Worm (Caenorhabditis elegans) whole organism, L1 larva: ENCODE data around the gene bath-21.

Source experiments
- C04F5.9 ChIP-seq: sonication (generic microtip); optimal IDR thresholded peaks from 2 replicates; lab custom pipeline; 2016; ENCODE audit warnings: missing genetic modification characterization, missing compliant biosample characterization
- C16A3.4 ChIP-seq: fragments of 150-350 bp; optimal IDR thresholded peaks from 2 replicates; lab custom pipeline; 2014; ENCODE audit warnings: missing biosample characterization, missing genetic modification characterization
- alr-1 ChIP-seq: fragments of 200-800 bp; sonication (Bioruptor generic); optimal IDR thresholded peaks from 2 replicates; lab custom pipeline; 2018; ENCODE audit warnings: borderline replicate concordance, mild to moderate bottlenecking, missing genetic modification characterization, missing compliant biosample characterization
- ama-1 ChIP-seq: fragments of 150-350 bp; optimal IDR thresholded peaks from 2 replicates; lab custom pipeline; 2014
- ceh-63 ChIP-seq: fragments of 200-800 bp; sonication (Bioruptor generic); optimal IDR thresholded peaks from 2 replicates; lab custom pipeline; 2018; ENCODE audit warnings: mild to moderate bottlenecking, missing genetic modification characterization, missing compliant biosample characterization
- ceh-8 ChIP-seq: fragments of 200-800 bp; sonication (Bioruptor generic); optimal IDR thresholded peaks from 2 replicates; lab custom pipeline; 2018; ENCODE audit warnings: mild to moderate bottlenecking, missing genetic modification characterization, moderate library complexity, missing compliant biosample characterization
- ceh-82 ChIP-seq, 3 experiments: fragments of 150-350 bp in 1 of 3; sonication (generic microtip) in 2 of 3; optimal IDR thresholded peaks; 2 replicates each; lab custom pipeline; 2014 to 2017; ENCODE audit warnings: missing biosample characterization in 3 of 3, missing genetic modification characterization in 3 of 3
- ceh-88 ChIP-seq: fragments of 200-800 bp; sonication (Bioruptor generic); IDR thresholded peaks from 2 replicates; pipeline ENCODE4 v1.3.6; 2022; ENCODE audit warnings: missing genetic modification characterization, missing compliant biosample characterization
- ceh-90 ChIP-seq: sonication (generic microtip); optimal IDR thresholded peaks from 2 replicates; lab custom pipeline; 2016; ENCODE audit warnings: missing genetic modification characterization, missing compliant biosample characterization
- ces-1 ChIP-seq: fragments of 150-350 bp; optimal IDR thresholded peaks from 2 replicates; lab custom pipeline; 2014; ENCODE audit warnings: missing biosample characterization, missing genetic modification reagents, missing genetic modification characterization
- dpl-1 ChIP-seq, 3 experiments: fragments of 150-350 bp in 2 of 3; sonication (generic microtip) in 1 of 3; optimal IDR thresholded peaks; 2 replicates each; lab custom pipeline; 2014 to 2017; ENCODE audit warnings: missing biosample characterization in 3 of 3, missing genetic modification characterization in 3 of 3, missing genetic modification reagents in 3 of 3
- dsc-1 ChIP-seq: sonication (generic microtip); optimal IDR thresholded peaks from 2 replicates; lab custom pipeline; 2016; ENCODE audit warnings: mild to moderate bottlenecking, missing genetic modification characterization, missing compliant biosample characterization
- efl-1 ChIP-seq, 4 experiments: fragments of 150-350 bp; optimal IDR thresholded peaks in 3 of 4; peaks in 1 of 4; 1 replicate in 1 of 4; 2 replicates in 3 of 4; lab custom pipeline; 2014; ENCODE audit warnings: missing biosample characterization in 2 of 4, missing genetic modification characterization in 2 of 4, missing genetic modification reagents in 2 of 4
- egl-27 ChIP-seq, 2 experiments: fragments of 150-350 bp in 1 of 2; sonication (generic microtip); optimal IDR thresholded peaks; 3 replicates each; lab custom pipeline; 2017 to 2018; ENCODE audit warnings: missing biosample characterization in 2 of 2, missing genetic modification characterization in 2 of 2, missing genetic modification reagents in 2 of 2
- fkh-10 ChIP-seq: sonication (generic microtip); optimal IDR thresholded peaks from 2 replicates; lab custom pipeline; 2017; ENCODE audit warnings: missing biosample characterization, missing genetic modification reagents, missing genetic modification characterization
- fkh-4 ChIP-seq: sonication (generic microtip); optimal IDR thresholded peaks from 2 replicates; lab custom pipeline; 2016; ENCODE audit warnings: missing compliant biosample characterization, missing genetic modification characterization, borderline replicate concordance
- fkh-8 ChIP-seq: sonication (generic microtip); optimal IDR thresholded peaks from 2 replicates; lab custom pipeline; 2016; ENCODE audit warnings: mild to moderate bottlenecking, missing genetic modification characterization, missing compliant biosample characterization
- fos-1 ChIP-seq: fragments of 150-350 bp; optimal IDR thresholded peaks from 2 replicates; lab custom pipeline; 2014; ENCODE audit warnings: missing biosample characterization, missing genetic modification characterization
- grh-1 ChIP-seq: fragments of 200-800 bp; sonication (Bioruptor generic); IDR thresholded peaks from 2 replicates; pipeline ENCODE4 v1.3.6; 2022; ENCODE audit warnings: missing genetic modification reagents, missing genetic modification characterization, missing compliant biosample characterization
- irx-1 ChIP-seq: sonication (generic microtip); optimal IDR thresholded peaks from 2 replicates; lab custom pipeline; 2016; ENCODE audit warnings: missing genetic modification characterization, missing compliant biosample characterization
- isw-1 ChIP-seq: fragments of 200-800 bp; sonication (Bioruptor generic); IDR thresholded peaks from 2 replicates; pipeline ENCODE4 v1.3.6; 2022; ENCODE audit warnings: missing genetic modification characterization, missing compliant biosample characterization
- jun-1 ChIP-seq: fragments of 150-350 bp; optimal IDR thresholded peaks from 2 replicates; lab custom pipeline; 2014; ENCODE audit warnings: missing biosample characterization, missing genetic modification reagents, missing genetic modification characterization
- lin-35 ChIP-seq, 2 experiments: fragments of 150-350 bp; optimal IDR thresholded peaks; 2 replicates each; lab custom pipeline; 2014; ENCODE audit warnings: missing biosample characterization in 2 of 2, missing genetic modification characterization in 2 of 2, missing genetic modification reagents in 2 of 2
- lsy-2 ChIP-seq, 2 experiments: fragments of 150-350 bp; optimal IDR thresholded peaks; 2 replicates each; lab custom pipeline; 2014; ENCODE audit warnings: missing biosample characterization in 2 of 2, missing genetic modification characterization in 2 of 2
- mab-9 ChIP-seq: fragments of 200-800 bp; sonication (Bioruptor generic); IDR thresholded peaks from 2 replicates; pipeline ENCODE4 v1.3.6; 2022; ENCODE audit warnings: missing genetic modification reagents, missing genetic modification characterization, missing compliant biosample characterization
- mep-1 ChIP-seq: fragments of 150-350 bp; optimal IDR thresholded peaks from 2 replicates; lab custom pipeline; 2014; ENCODE audit warnings: missing biosample characterization, missing genetic modification characterization
- nhr-19 ChIP-seq: fragments of 200-800 bp; sonication (Bioruptor generic); conservative IDR thresholded peaks from 2 replicates; pipeline ENCODE4 v1.3.6; 2022; ENCODE audit warnings: missing genetic modification characterization, missing compliant biosample characterization
- nhr-76 ChIP-seq: sonication (generic microtip); optimal IDR thresholded peaks from 2 replicates; lab custom pipeline; 2017; ENCODE audit warnings: missing biosample characterization, missing genetic modification characterization
- nhr-90 ChIP-seq: sonication (generic microtip); optimal IDR thresholded peaks from 2 replicates; lab custom pipeline; 2016; ENCODE audit warnings: mild to moderate bottlenecking, missing genetic modification characterization, missing compliant biosample characterization; ENCODE audit not compliant: poor library complexity
- pax-3 ChIP-seq: fragments of 200-800 bp; sonication (Bioruptor generic); optimal IDR thresholded peaks from 2 replicates; lab custom pipeline; 2018; ENCODE audit warnings: mild to moderate bottlenecking, missing genetic modification characterization, moderate library complexity, missing compliant biosample characterization
- sox-4 ChIP-seq: sonication (generic microtip); optimal IDR thresholded peaks from 2 replicates; lab custom pipeline; 2016; ENCODE audit warnings: missing genetic modification characterization, missing compliant biosample characterization
- tbx-2 ChIP-seq: sonication (generic microtip); optimal IDR thresholded peaks from 2 replicates; lab custom pipeline; 2016; ENCODE audit warnings: missing genetic modification characterization, missing compliant biosample characterization
- unc-130 ChIP-seq: fragments of 150-350 bp; optimal IDR thresholded peaks from 2 replicates; lab custom pipeline; 2017; ENCODE audit warnings: missing biosample characterization, missing genetic modification characterization, inconsistent platforms
- unc-62 ChIP-seq: fragments of 150-350 bp; optimal IDR thresholded peaks from 2 replicates; lab custom pipeline; 2014; ENCODE audit warnings: missing biosample characterization, missing genetic modification reagents, missing genetic modification characterization
- unc-98 ChIP-seq: fragments of 200-800 bp; sonication (Bioruptor generic); IDR thresholded peaks from 2 replicates; pipeline ENCODE4 v1.3.6; 2022; ENCODE audit warnings: missing genetic modification characterization, missing compliant biosample characterization
- zag-1 ChIP-seq: fragments of 150-350 bp; optimal IDR thresholded peaks from 2 replicates; lab custom pipeline; 2014; ENCODE audit warnings: missing biosample characterization, missing genetic modification characterization
- zip-4 ChIP-seq: fragments of 200-800 bp; sonication (Bioruptor generic); optimal IDR thresholded peaks from 2 replicates; lab custom pipeline; 2018; ENCODE audit warnings: mild to moderate bottlenecking, missing genetic modification characterization, moderate library complexity, missing compliant biosample characterization

bath-21 gene

DNA sequence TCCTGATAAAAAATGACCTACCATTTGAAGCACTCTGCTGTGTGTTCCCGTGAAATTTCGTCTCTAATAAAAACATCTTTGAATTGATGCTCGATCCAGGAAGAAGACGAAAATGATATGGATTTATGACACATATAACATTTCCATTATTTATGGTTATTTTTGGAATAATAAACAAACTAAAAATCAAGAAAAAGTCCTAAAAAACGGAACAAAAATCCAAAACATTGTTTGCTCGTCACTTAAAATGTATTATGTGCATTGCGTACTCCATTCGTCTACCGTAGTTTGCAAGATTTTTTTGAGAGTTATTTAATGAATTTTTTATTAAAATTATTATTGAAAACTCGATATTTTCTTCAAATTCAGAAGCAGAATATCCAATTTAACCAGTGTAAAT, 16.0 kb upstream of the bath-21 start, which contains the start of gene bath-20:
Gene bath-20, minus strand, starts transcription at position 101 of the 400 bp plus-strand sequence.
- no peak for TF ChIP-seq irx-1 (tag; lab: Kevin White, UChicago)
- TF ChIP-seq fkh-4 (tag; lab: Kevin White, UChicago): no peak
- TF ChIP-seq efl-1 (optimal IDR thresholded peaks at IDR 0.05; lab: Kevin White, UChicago): no peak
- peak in 1 of 2 experiments; percentile 41 for TF ChIP-seq efl-1 (GFP tag; optimal IDR thresholded peaks at IDR 0.05 in 1 of 2; lab: Kevin White, UChicago)

DNA sequence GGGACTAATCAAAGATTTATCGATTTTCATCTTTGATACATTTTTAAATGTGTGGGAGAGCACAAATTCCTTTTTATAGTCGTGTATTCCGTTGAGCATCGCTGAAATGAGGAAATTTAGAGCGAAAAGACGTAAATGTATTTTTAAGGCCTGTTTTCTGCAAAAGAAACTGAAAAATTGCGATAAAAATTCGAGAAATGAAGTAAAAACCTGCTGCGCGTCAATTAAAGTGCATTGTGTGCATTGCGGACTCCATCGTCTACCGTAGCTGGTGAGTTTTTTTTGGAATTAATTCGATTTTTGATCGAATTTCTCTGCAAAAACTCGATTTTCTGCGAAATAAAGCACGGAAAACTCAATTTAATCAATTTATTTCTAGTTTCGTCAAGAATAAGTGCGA, 12.9 kb upstream of the bath-21 start, which contains the start of gene bath-19:
Gene bath-19, minus strand, starts transcription at position 101 of the 400 bp plus-strand sequence.
- TF ChIP-seq tbx-2 (tag; lab: Kevin White, UChicago) (no peak), zip-4 (GFP tag; lab: Kevin White, UChicago) (no peak), ceh-90 (tag; lab: Kevin White, UChicago) (no peak), dpl-1 (GFP tag; optimal IDR thresholded peaks at IDR 0.05; lab: Kevin White, UChicago) (no peak), unc-130 (tag; lab: Kevin White, UChicago) (no peak), ceh-82 (tag; optimal IDR thresholded peaks at IDR 0.05; lab: Kevin White, UChicago) (no peak), egl-27 (tag; optimal IDR thresholded peaks at IDR 0.05; lab: Kevin White, UChicago) (no peak), mab-9 (GFP tag; lab: Robert Waterston, UW) (no peak), alr-1 (no peak), jun-1 (tag; lab: Kevin White, UChicago) (no peak), isw-1 (no peak), ceh-88 (GFP tag; lab: Robert Waterston, UW) (no peak), unc-62 (GFP tag; lab: Kevin White, UChicago) (no peak)
- TF ChIP-seq, all 84 proteins: peak for 0

DNA sequence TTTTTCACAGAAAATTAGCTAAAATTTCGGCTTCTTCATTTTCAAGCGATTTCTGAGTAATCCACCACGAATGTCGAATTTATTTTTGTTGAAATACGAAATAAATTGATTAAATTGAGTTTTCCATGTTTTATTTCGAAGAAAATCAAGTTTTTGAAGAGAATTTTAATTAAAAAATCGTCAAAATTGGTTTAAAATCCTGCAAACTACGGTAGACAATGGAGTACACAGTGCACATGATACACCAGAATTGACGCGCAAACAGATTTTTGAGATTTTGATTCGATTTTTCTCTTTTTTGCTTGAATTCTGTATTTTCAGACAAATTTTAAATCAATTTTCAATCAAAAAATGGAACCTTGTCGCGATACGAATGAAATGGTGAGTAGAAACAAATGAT, 6.9 kb upstream of the bath-21 start, which contains the start of gene F59H6.14:
Gene F59H6.14, plus strand, starts transcription at position 301 of the 400 bp plus-strand sequence.
- TF ChIP-seq pax-3 (tag; lab: Kevin White, UChicago): no peak
- no peak for TF ChIP-seq unc-130 (tag; lab: Kevin White, UChicago)
- no peak for TF ChIP-seq ceh-8 (GFP tag; lab: Kevin White, UChicago)
- TF ChIP-seq mep-1 (tag; lab: Kevin White, UChicago): no peak
- no peak for TF ChIP-seq fkh-10 (GFP tag; lab: Kevin White, UChicago)
- no peak for TF ChIP-seq ces-1 (GFP tag; lab: Kevin White, UChicago)
- no peak for TF ChIP-seq nhr-76
- no peak for TF ChIP-seq fkh-8 (tag; lab: Kevin White, UChicago)
- TF ChIP-seq grh-1 (GFP tag; lab: Robert Waterston, UW): no peak

DNA sequence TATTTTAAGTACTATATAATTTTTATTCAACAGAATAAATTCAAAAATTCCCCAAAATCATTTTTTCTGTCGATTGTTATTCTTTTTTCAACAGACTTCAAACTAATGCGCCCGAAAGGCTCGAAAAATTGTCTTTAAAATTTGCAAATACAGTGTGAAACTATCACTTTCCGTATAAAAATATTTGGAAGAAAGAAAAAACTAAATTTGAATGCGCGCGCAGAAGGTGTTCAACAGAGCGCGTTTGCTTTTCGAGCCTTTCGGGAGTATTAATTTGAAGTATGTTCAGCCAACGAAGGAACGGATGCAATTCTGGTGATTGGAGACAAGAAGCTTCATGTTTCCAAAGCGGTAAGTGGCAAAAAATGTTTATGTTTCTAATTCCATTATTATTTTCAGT, 5.9 kb upstream of the bath-21 start, which contains the start of gene btb-4:
Gene btb-4, plus strand, starts transcription at position 35 of the 400 bp plus-strand sequence.
- TF ChIP-seq lin-35 (GFP tag; optimal IDR thresholded peaks at IDR 0.05; lab: Kevin White, UChicago) (peak; percentile 60 to 90), dpl-1 (GFP tag; optimal IDR thresholded peaks at IDR 0.05; lab: Kevin White, UChicago) (peak; percentile 51 to 77 (median 75)), efl-1 (optimal IDR thresholded peaks at IDR 0.05; lab: Kevin White, UChicago) (peak; percentile 33 to 90), efl-1 (GFP tag; optimal IDR thresholded peaks at IDR 0.05 in 1 of 2; lab: Kevin White, UChicago) (peak; percentile 81 to 98), lsy-2 (tag; optimal IDR thresholded peaks at IDR 0.05; lab: Kevin White, UChicago) (peak in 1 of 2 experiments; percentile 20)
- TF ChIP-seq, all 84 proteins: peak for 4; not testable (repeated sequence) for 80

DNA sequence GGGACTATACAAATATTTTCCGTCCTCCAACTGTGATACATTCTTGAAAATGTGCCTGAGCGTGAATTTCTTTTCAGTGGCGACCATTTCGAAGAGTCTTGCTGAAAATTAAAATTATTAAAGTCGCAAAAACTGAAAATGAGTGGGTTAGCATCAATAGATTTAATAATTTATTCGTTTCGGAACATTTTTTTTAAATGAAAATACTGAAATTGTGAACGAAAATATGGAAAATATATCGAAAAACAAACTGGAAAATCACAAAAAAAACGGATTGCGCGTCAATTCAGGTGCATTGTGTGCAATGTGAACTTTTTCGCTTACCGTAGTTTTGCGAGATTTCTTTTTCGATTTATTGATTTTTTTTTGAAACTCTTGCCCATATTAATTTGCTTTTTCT, 5.4 kb upstream of the bath-21 start, which contains the start of gene bath-5:
Gene bath-5, minus strand, starts transcription at position 101 of the 400 bp plus-strand sequence.
- TF ChIP-seq zip-4 (GFP tag; lab: Kevin White, UChicago) (no peak), fos-1 (tag; lab: Kevin White, UChicago) (no peak), dsc-1 (no peak), grh-1 (GFP tag; lab: Robert Waterston, UW) (no peak), ama-1 (lab: Kevin White, UChicago) (no peak), sox-4 (tag; lab: Kevin White, UChicago) (no peak), nhr-90 (no peak), nhr-19 (GFP tag; lab: Robert Waterston, UW) (no peak), unc-130 (tag; lab: Kevin White, UChicago) (no peak), lsy-2 (tag; optimal IDR thresholded peaks at IDR 0.05; lab: Kevin White, UChicago) (no peak), efl-1 (optimal IDR thresholded peaks at IDR 0.05; lab: Kevin White, UChicago) (no peak), efl-1 (GFP tag; optimal IDR thresholded peaks at IDR 0.05 in 1 of 2; lab: Kevin White, UChicago) (no peak), C04F5.9 (tag; lab: Kevin White, UChicago) (no peak), ceh-63 (GFP tag; lab: Kevin White, UChicago) (no peak), C16A3.4 (tag; lab: Kevin White, UChicago) (no peak), zag-1 (tag; lab: Kevin White, UChicago) (no peak), unc-98 (GFP tag; lab: Robert Waterston, UW) (no peak), fkh-8 (tag; lab: Kevin White, UChicago) (no peak), unc-62 (GFP tag; lab: Kevin White, UChicago) (no peak)
